Worm (Caenorhabditis elegans) whole organism, early embryonic: ENCODE measurements around the gene nuo-1.

ENCODE experiments used
- B0310.2 ChIP-seq: sonication (generic microtip); optimal IDR thresholded peaks from 2 replicates; lab custom pipeline; 2016; ENCODE audit warnings: mild to moderate bottlenecking, missing genetic modification characterization, missing compliant biosample characterization
- F13C5.2 ChIP-seq: sonication (generic microtip); optimal IDR thresholded peaks from 2 replicates; lab custom pipeline; 2017; ENCODE audit warnings: mild to moderate bottlenecking, missing genetic modification characterization, inconsistent platforms, missing compliant biosample characterization
- aly-1 ChIP-seq: sonication (generic microtip); optimal IDR thresholded peaks from 2 replicates; lab custom pipeline; 2016; ENCODE audit warnings: missing genetic modification characterization, missing compliant biosample characterization
- ama-1 ChIP-seq: fragments of 150-350 bp; optimal IDR thresholded peaks from 2 replicates; lab custom pipeline; 2014
- ceh-13 ChIP-seq: fragments of 200-800 bp; sonication (Bioruptor generic); optimal IDR thresholded peaks from 2 replicates; lab custom pipeline; 2018; ENCODE audit warnings: mild to moderate bottlenecking, missing genetic modification characterization, missing compliant biosample characterization
- ceh-36 ChIP-seq: sonication (generic microtip); optimal IDR thresholded peaks from 2 replicates; lab custom pipeline; 2016; ENCODE audit warnings: missing genetic modification characterization, inconsistent platforms, missing compliant biosample characterization
- ets-7 ChIP-seq: sonication (generic microtip); optimal IDR thresholded peaks from 2 replicates; lab custom pipeline; 2016; ENCODE audit warnings: missing genotype, missing genetic modification characterization, missing compliant biosample characterization
- flt-1 ChIP-seq: fragments of 200-800 bp; sonication (Bioruptor generic); IDR thresholded peaks from 2 replicates; pipeline ENCODE4 v1.3.6; 2022; ENCODE audit warnings: missing genetic modification characterization, missing compliant biosample characterization
- hmbx-1 ChIP-seq: sonication (generic microtip); optimal IDR thresholded peaks from 2 replicates; lab custom pipeline; 2016; ENCODE audit warnings: mild to moderate bottlenecking, missing genetic modification characterization, missing compliant biosample characterization
- hmg-4 ChIP-seq: fragments of 200-800 bp; sonication (Bioruptor generic); optimal IDR thresholded peaks from 2 replicates; lab custom pipeline; 2018; ENCODE audit warnings: mild to moderate bottlenecking, missing genetic modification characterization, missing compliant biosample characterization
- hnd-1 ChIP-seq: sonication (generic microtip); optimal IDR thresholded peaks from 2 replicates; lab custom pipeline; 2016; ENCODE audit warnings: missing genetic modification characterization, missing compliant biosample characterization
- pes-1 ChIP-seq: fragments of 200-800 bp; sonication (Bioruptor generic); IDR thresholded peaks from 2 replicates; pipeline ENCODE4 v1.3.6; 2022; ENCODE audit warnings: missing genetic modification reagents, missing genetic modification characterization, missing compliant biosample characterization
- scrt-1 ChIP-seq: fragments of 200-800 bp; sonication (Bioruptor generic); IDR thresholded peaks from 2 replicates; pipeline ENCODE4 v1.3.6; 2022; ENCODE audit warnings: missing genetic modification characterization, missing compliant biosample characterization
- sea-1 ChIP-seq: fragments of 200-800 bp; sonication (Bioruptor generic); conservative IDR thresholded peaks from 2 replicates; pipeline ENCODE4 v1.3.6; 2022; ENCODE audit warnings: missing genetic modification characterization, missing compliant biosample characterization
- tbx-11 ChIP-seq: fragments of 200-800 bp; sonication (Bioruptor generic); IDR thresholded peaks from 2 replicates; pipeline ENCODE4 v1.3.6; 2022; ENCODE audit warnings: missing genetic modification characterization, missing compliant biosample characterization
- tbx-37 ChIP-seq: fragments of 200-800 bp; sonication (Bioruptor generic); conservative IDR thresholded peaks from 2 replicates; pipeline ENCODE4 v1.3.6; 2022; ENCODE audit warnings: missing genetic modification reagents, missing genetic modification characterization, missing compliant biosample characterization
- tra-4 ChIP-seq: sonication (generic microtip); optimal IDR thresholded peaks from 2 replicates; lab custom pipeline; 2017; ENCODE audit warnings: missing genetic modification characterization, missing compliant biosample characterization

nuo-1 gene

DNA sequence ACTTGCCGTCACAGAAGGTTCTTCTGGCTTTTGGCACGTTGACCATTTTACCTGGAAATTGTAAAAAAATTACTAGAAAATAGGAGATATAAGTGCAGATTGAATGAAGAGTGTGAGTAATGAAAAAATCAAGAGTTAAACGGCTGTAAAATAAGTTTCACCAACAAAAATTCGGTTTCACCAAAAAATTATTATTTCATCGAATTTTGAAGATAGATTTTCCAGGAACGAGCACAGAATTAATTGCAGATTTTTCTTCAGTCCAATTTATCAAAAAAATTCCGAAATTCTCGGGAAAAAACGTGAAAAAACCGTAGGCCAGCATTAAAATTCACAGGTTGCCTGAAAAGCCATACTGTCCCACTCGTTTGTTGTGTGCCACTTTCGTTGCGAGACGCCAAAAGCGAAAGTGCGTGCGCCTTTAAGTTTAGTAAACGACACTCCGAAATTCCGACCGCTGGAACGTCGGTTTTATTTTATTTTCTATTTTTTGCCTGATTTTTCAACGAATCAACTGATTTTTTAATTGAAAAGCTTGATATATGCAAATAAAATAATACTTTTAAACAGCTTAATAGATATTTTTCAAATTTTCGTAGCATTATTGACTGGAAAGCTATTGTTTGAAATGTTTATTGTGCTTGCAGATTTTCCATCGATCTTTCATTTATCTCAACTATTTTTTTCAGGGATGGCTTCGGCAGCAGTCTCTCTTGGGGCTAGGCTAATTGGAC is at the start of gene nuo-1, which contains the start of gene rpl-36.A:
Gene nuo-1, plus strand, starts transcription at position 684 of the 734 bp plus-strand sequence.
Gene rpl-36.A, minus strand, starts transcription at position 51 of the 734 bp plus-strand sequence.
- TF ChIP-seq ets-7 (tag; lab: Kevin White, UChicago) (no peak), tra-4 (tag; lab: Kevin White, UChicago) (no peak), tbx-11 (GFP tag; lab: Robert Waterston, UW) (no peak), scrt-1 (GFP tag; lab: Robert Waterston, UW) (no peak), F13C5.2 (tag; lab: Kevin White, UChicago) (peak; percentile 23), sea-1 (no peak), tbx-37 (0 out of 2 replicates have a peak, but pooled peaks have one; percentile 18), hnd-1 (no peak), aly-1 (tag; lab: Kevin White, UChicago) (no peak), ceh-36 (tag; lab: Kevin White, UChicago) (no peak), B0310.2 (no peak), hmbx-1 (tag; lab: Kevin White, UChicago) (no peak), flt-1 (GFP tag; lab: Robert Waterston, UW) (no peak), hmg-4 (GFP tag; lab: Kevin White, UChicago) (no peak), ama-1 (lab: Kevin White, UChicago) (no peak)

- TF ChIP-seq B0310.2 (no peak), sea-1 (no peak), tra-4 (tag; lab: Kevin White, UChicago) (no peak), ama-1 (lab: Kevin White, UChicago) (no peak), ceh-36 (tag; lab: Kevin White, UChicago) (no peak), ets-7 (tag; lab: Kevin White, UChicago) (no peak), hmbx-1 (tag; lab: Kevin White, UChicago) (no peak), aly-1 (tag; lab: Kevin White, UChicago) (no peak), tbx-11 (GFP tag; lab: Robert Waterston, UW) (no peak), ceh-13 (GFP tag; lab: Kevin White, UChicago) (no peak), flt-1 (GFP tag; lab: Robert Waterston, UW) (no peak), tbx-37 (no peak)
Observed at ce11 chrII:11048930-11049329, 48.7 kb upstream of the nuo-1 start, which contains the start of gene F33A8.4. F33A8.4 (minus strand) TSS chrII:11049030.

DNA sequence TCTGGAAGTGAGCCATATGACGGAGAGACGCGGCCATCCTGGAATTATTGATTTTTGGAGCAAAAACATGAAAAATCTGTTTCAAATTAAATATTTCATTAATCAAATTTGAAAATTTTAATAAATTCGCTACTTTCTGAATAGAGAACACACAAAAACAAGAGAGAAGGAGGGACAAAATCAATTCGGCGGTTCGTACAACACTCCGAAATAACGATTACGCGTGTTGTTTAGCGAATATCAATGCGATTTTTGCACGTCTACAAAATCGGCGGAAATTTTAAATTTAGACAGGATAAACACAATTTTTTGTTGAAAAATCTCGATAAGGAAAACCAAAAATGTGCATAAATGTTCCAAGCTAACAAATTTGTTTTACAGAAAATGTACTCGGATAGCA is 47.8 kb upstream of the nuo-1 start, which contains the start of the genes sdhd-1 and ilkp-1:
Gene sdhd-1, minus strand, starts transcription at position 38 of the 400 bp plus-strand sequence.
Gene ilkp-1, plus strand, starts transcription at position 380 of the 400 bp plus-strand sequence.
- TF ChIP-seq flt-1 (GFP tag; lab: Robert Waterston, UW) (no peak), ama-1 (lab: Kevin White, UChicago) (no peak), tbx-37 (no peak), hmbx-1 (tag; lab: Kevin White, UChicago) (no peak), scrt-1 (GFP tag; lab: Robert Waterston, UW) (no peak), hmg-4 (GFP tag; lab: Kevin White, UChicago) (no peak), aly-1 (tag; lab: Kevin White, UChicago) (no peak), ceh-36 (tag; lab: Kevin White, UChicago) (no peak), B0310.2 (no peak), tbx-11 (GFP tag; lab: Robert Waterston, UW) (no peak), tra-4 (tag; lab: Kevin White, UChicago) (no peak), ets-7 (tag; lab: Kevin White, UChicago) (no peak), ceh-13 (GFP tag; lab: Kevin White, UChicago) (no peak), F13C5.2 (tag; lab: Kevin White, UChicago) (no peak), pes-1 (GFP tag; lab: Robert Waterston, UW) (no peak), sea-1 (no peak), hnd-1 (no peak)

DNA sequence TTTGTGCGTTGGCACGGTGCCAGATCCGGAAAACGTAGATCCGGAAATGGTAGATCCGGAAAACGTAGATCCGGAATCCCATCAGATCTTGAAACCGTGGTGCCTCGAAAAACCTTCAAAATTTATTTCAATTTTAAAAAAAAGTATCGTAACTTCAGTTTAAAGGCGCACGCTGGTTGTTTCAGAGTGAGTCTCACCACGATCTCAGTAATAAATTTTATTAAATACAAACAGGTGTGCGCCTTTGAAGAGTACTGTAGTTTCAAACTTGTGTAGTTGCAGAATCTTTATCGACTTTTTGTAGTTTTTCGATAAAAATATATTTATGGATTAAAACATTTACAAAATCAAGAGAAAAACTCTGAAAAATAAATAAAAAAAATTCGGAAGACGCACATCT is 47.0 kb upstream of the nuo-1 start:
- TF ChIP-seq sea-1 (no peak), scrt-1 (GFP tag; lab: Robert Waterston, UW) (no peak), hmg-4 (GFP tag; lab: Kevin White, UChicago) (no peak), ama-1 (lab: Kevin White, UChicago) (no peak), pes-1 (GFP tag; lab: Robert Waterston, UW) (no peak), ceh-36 (tag; lab: Kevin White, UChicago) (no peak), B0310.2 (no peak), flt-1 (GFP tag; lab: Robert Waterston, UW) (no peak), tra-4 (tag; lab: Kevin White, UChicago) (no peak), ceh-13 (GFP tag; lab: Kevin White, UChicago) (no peak), tbx-11 (GFP tag; lab: Robert Waterston, UW) (no peak), aly-1 (tag; lab: Kevin White, UChicago) (no peak), tbx-37 (no peak), hmbx-1 (tag; lab: Kevin White, UChicago) (no peak), hnd-1 (no peak), F13C5.2 (tag; lab: Kevin White, UChicago) (no peak)

- TF ChIP-seq aly-1 (tag; lab: Kevin White, UChicago) = no peak
- no peak for TF ChIP-seq hmg-4 (GFP tag; lab: Kevin White, UChicago)
- no peak for TF ChIP-seq ama-1 (lab: Kevin White, UChicago)
- TF ChIP-seq tbx-37 = no peak
- TF ChIP-seq pes-1 (GFP tag; lab: Robert Waterston, UW) = no peak
Observed at ce11 chrII:11052526-11052925, 45.1 kb upstream of the nuo-1 start.

- no peak for TF ChIP-seq B0310.2
- no peak for TF ChIP-seq hmg-4 (GFP tag; lab: Kevin White, UChicago)
- no peak for TF ChIP-seq hmbx-1 (tag; lab: Kevin White, UChicago)
- TF ChIP-seq tbx-37 = no peak
- no peak for TF ChIP-seq flt-1 (GFP tag; lab: Robert Waterston, UW)
- no peak for TF ChIP-seq tbx-11 (GFP tag; lab: Robert Waterston, UW)
- no peak for TF ChIP-seq ama-1 (lab: Kevin White, UChicago)
- no peak for TF ChIP-seq F13C5.2 (tag; lab: Kevin White, UChicago)
- no peak for TF ChIP-seq ceh-36 (tag; lab: Kevin White, UChicago)
- TF ChIP-seq scrt-1 (GFP tag; lab: Robert Waterston, UW) = no peak
- no peak for TF ChIP-seq ceh-13 (GFP tag; lab: Kevin White, UChicago)
- TF ChIP-seq tra-4 (tag; lab: Kevin White, UChicago) = no peak
- no peak for TF ChIP-seq sea-1
- TF ChIP-seq pes-1 (GFP tag; lab: Robert Waterston, UW) = no peak
- TF ChIP-seq hnd-1 = no peak
- no peak for TF ChIP-seq ets-7 (tag; lab: Kevin White, UChicago)
- no peak for TF ChIP-seq aly-1 (tag; lab: Kevin White, UChicago)
Observed at ce11 chrII:11055223-11055622, 42.4 kb upstream of the nuo-1 start, which contains the start of gene F45E10.2. F45E10.2 (minus strand) TSS chrII:11055323.
